Fruit fly (Drosophila melanogaster): Measurements from ENCODE around the gene verm.

DNA sequence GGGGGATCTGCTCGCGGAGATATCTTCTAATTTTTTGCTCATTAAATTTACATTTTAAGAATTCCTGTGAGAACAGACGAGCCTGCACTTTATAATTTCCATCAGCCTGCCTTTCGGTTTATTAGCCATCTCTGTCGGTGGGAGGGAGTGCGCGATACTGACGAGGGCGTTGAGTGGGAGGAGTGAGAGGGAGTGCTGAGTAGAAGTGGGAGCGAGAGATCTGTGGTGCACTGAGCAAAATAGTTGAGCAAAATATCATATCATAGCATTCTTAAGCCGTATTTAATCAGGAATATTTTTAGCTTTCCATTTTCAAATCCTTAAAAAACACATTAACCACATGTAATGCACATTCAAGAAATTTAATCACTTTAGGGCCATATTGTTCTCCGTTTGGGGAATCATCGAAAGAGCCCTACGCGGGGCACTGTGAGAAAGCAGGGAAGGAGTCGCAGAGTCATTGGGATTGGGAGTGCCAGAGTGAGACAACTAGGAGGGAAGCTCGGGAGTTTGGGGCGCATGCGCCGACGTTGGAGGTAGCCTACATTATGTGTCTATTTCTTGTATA is 29.9 kb downstream of the verm start:
- TF ChIP-seq psq (optimal IDR thresholded peaks at IDR 0.05): no peak
- no peak for TF ChIP-seq pan (optimal IDR thresholded peaks at IDR 0.05)

Measured in whole organism.